Worm (Caenorhabditis elegans) whole organism, L1 larva: ENCODE measurements around the gene oac-49.

Experiments used
- C04F5.9 ChIP-seq: sonication (generic microtip); optimal IDR thresholded peaks from 2 replicates; lab custom pipeline; 2016; ENCODE audit warnings: missing genetic modification characterization, missing compliant biosample characterization
- C16A3.4 ChIP-seq: fragments of 150-350 bp; optimal IDR thresholded peaks from 2 replicates; lab custom pipeline; 2014; ENCODE audit warnings: missing biosample characterization, missing genetic modification characterization
- aha-1 ChIP-seq: fragments of 150-350 bp; optimal IDR thresholded peaks from 2 replicates; lab custom pipeline; 2014; ENCODE audit warnings: missing biosample characterization, missing genetic modification characterization
- alr-1 ChIP-seq: fragments of 200-800 bp; sonication (Bioruptor generic); optimal IDR thresholded peaks from 2 replicates; lab custom pipeline; 2018; ENCODE audit warnings: borderline replicate concordance, mild to moderate bottlenecking, missing genetic modification characterization, missing compliant biosample characterization
- blmp-1 ChIP-seq: fragments of 150-350 bp; optimal IDR thresholded peaks from 2 replicates; lab custom pipeline; 2014; ENCODE audit warnings: missing biosample characterization, missing genetic modification characterization
- ceh-88 ChIP-seq: fragments of 200-800 bp; sonication (Bioruptor generic); IDR thresholded peaks from 2 replicates; pipeline ENCODE4 v1.3.6; 2022; ENCODE audit warnings: missing genetic modification characterization, missing compliant biosample characterization
- ces-1 ChIP-seq: fragments of 150-350 bp; optimal IDR thresholded peaks from 2 replicates; lab custom pipeline; 2014; ENCODE audit warnings: missing biosample characterization, missing genetic modification reagents, missing genetic modification characterization
- dpl-1 ChIP-seq, 3 experiments: fragments of 150-350 bp in 2 of 3; sonication (generic microtip) in 1 of 3; optimal IDR thresholded peaks; 2 replicates each; lab custom pipeline; 2014 to 2017; ENCODE audit warnings: missing biosample characterization in 3 of 3, missing genetic modification characterization in 3 of 3, missing genetic modification reagents in 3 of 3
- dsc-1 ChIP-seq: sonication (generic microtip); optimal IDR thresholded peaks from 2 replicates; lab custom pipeline; 2016; ENCODE audit warnings: mild to moderate bottlenecking, missing genetic modification characterization, missing compliant biosample characterization
- egl-13 ChIP-seq: sonication (generic microtip); optimal IDR thresholded peaks from 2 replicates; lab custom pipeline; 2016; ENCODE audit warnings: missing genotype, missing genetic modification reagents, missing genetic modification characterization, missing compliant biosample characterization
- elt-2 ChIP-seq: sonication (generic microtip); optimal IDR thresholded peaks from 2 replicates; lab custom pipeline; 2016; ENCODE audit warnings: missing genetic modification characterization, mild to moderate bottlenecking, inconsistent platforms, missing compliant biosample characterization, missing genetic modification reagents
- elt-3 ChIP-seq, 6 experiments: fragments of 150-350 bp in 1 of 6; sonication (generic microtip); optimal IDR thresholded peaks; 2 replicates each; lab custom pipeline; 2017 to 2018; ENCODE audit warnings: missing biosample characterization in 6 of 6, missing genetic modification characterization in 6 of 6, inconsistent platforms in 1 of 6
- ets-5 ChIP-seq: fragments of 200-800 bp; sonication (Bioruptor generic); IDR thresholded peaks from 2 replicates; pipeline ENCODE4 v1.3.6; 2022; ENCODE audit warnings: missing genetic modification characterization, missing compliant biosample characterization
- fkh-10 ChIP-seq: sonication (generic microtip); optimal IDR thresholded peaks from 2 replicates; lab custom pipeline; 2017; ENCODE audit warnings: missing biosample characterization, missing genetic modification reagents, missing genetic modification characterization
- fos-1 ChIP-seq: fragments of 150-350 bp; optimal IDR thresholded peaks from 2 replicates; lab custom pipeline; 2014; ENCODE audit warnings: missing biosample characterization, missing genetic modification characterization
- grh-1 ChIP-seq: fragments of 200-800 bp; sonication (Bioruptor generic); IDR thresholded peaks from 2 replicates; pipeline ENCODE4 v1.3.6; 2022; ENCODE audit warnings: missing genetic modification reagents, missing genetic modification characterization, missing compliant biosample characterization
- irx-1 ChIP-seq: sonication (generic microtip); optimal IDR thresholded peaks from 2 replicates; lab custom pipeline; 2016; ENCODE audit warnings: missing genetic modification characterization, missing compliant biosample characterization
- jun-1 ChIP-seq: fragments of 150-350 bp; optimal IDR thresholded peaks from 2 replicates; lab custom pipeline; 2014; ENCODE audit warnings: missing biosample characterization, missing genetic modification reagents, missing genetic modification characterization
- lin-13 ChIP-seq: fragments of 150-350 bp; optimal IDR thresholded peaks from 2 replicates; lab custom pipeline; 2014; ENCODE audit warnings: missing biosample characterization, missing genetic modification reagents, missing genetic modification characterization
- lin-15B ChIP-seq: fragments of 150-350 bp; sonication (generic microtip); optimal IDR thresholded peaks from 3 replicates; lab custom pipeline; 2014; ENCODE audit warnings: missing biosample characterization, missing genetic modification characterization
- mef-2 ChIP-seq: fragments of 150-350 bp; optimal IDR thresholded peaks from 2 replicates; lab custom pipeline; 2014; ENCODE audit warnings: missing biosample characterization, missing genetic modification characterization
- mep-1 ChIP-seq: fragments of 150-350 bp; optimal IDR thresholded peaks from 2 replicates; lab custom pipeline; 2014; ENCODE audit warnings: missing biosample characterization, missing genetic modification characterization
- nhr-19 ChIP-seq: fragments of 200-800 bp; sonication (Bioruptor generic); conservative IDR thresholded peaks from 2 replicates; pipeline ENCODE4 v1.3.6; 2022; ENCODE audit warnings: missing genetic modification characterization, missing compliant biosample characterization
- nhr-237 ChIP-seq: fragments of 150-350 bp; optimal IDR thresholded peaks from 2 replicates; lab custom pipeline; 2014; ENCODE audit warnings: missing biosample characterization, missing genetic modification characterization
- nhr-84 ChIP-seq: sonication (generic microtip); optimal IDR thresholded peaks from 2 replicates; lab custom pipeline; 2017; ENCODE audit warnings: missing biosample characterization, missing genetic modification characterization
- nhr-90 ChIP-seq: sonication (generic microtip); optimal IDR thresholded peaks from 2 replicates; lab custom pipeline; 2016; ENCODE audit warnings: mild to moderate bottlenecking, missing genetic modification characterization, missing compliant biosample characterization; ENCODE audit not compliant: poor library complexity
- pqm-1 ChIP-seq: sonication (generic microtip); optimal IDR thresholded peaks from 3 replicates; lab custom pipeline; 2017; ENCODE audit warnings: missing biosample characterization, missing genetic modification characterization
- skn-1 ChIP-seq: fragments of 150-350 bp; optimal IDR thresholded peaks from 2 replicates; lab custom pipeline; 2014; ENCODE audit warnings: missing biosample characterization, missing genetic modification characterization
- tbx-2 ChIP-seq: sonication (generic microtip); optimal IDR thresholded peaks from 2 replicates; lab custom pipeline; 2016; ENCODE audit warnings: missing genetic modification characterization, missing compliant biosample characterization
- tlp-1 ChIP-seq: fragments of 150-350 bp; optimal IDR thresholded peaks from 2 replicates; lab custom pipeline; 2014; ENCODE audit warnings: missing biosample characterization, missing genetic modification characterization
- unc-130 ChIP-seq: fragments of 150-350 bp; optimal IDR thresholded peaks from 2 replicates; lab custom pipeline; 2017; ENCODE audit warnings: missing biosample characterization, missing genetic modification characterization, inconsistent platforms
- unc-62 ChIP-seq: fragments of 150-350 bp; optimal IDR thresholded peaks from 2 replicates; lab custom pipeline; 2014; ENCODE audit warnings: missing biosample characterization, missing genetic modification reagents, missing genetic modification characterization
- unc-86 ChIP-seq: sonication (generic microtip); optimal IDR thresholded peaks from 2 replicates; lab custom pipeline; 2016; ENCODE audit warnings: missing genetic modification characterization, missing compliant biosample characterization
- unc-98 ChIP-seq: fragments of 200-800 bp; sonication (Bioruptor generic); IDR thresholded peaks from 2 replicates; pipeline ENCODE4 v1.3.6; 2022; ENCODE audit warnings: missing genetic modification characterization, missing compliant biosample characterization
- xbp-1 ChIP-seq: sonication (generic microtip); optimal IDR thresholded peaks from 2 replicates; lab custom pipeline; 2016; ENCODE audit warnings: missing genetic modification characterization, missing compliant biosample characterization
- zag-1 ChIP-seq: fragments of 150-350 bp; optimal IDR thresholded peaks from 2 replicates; lab custom pipeline; 2014; ENCODE audit warnings: missing biosample characterization, missing genetic modification characterization
- ztf-11 ChIP-seq, 2 experiments: sonication (generic microtip); optimal IDR thresholded peaks; 2 replicates each; lab custom pipeline; 2016 to 2017; ENCODE audit warnings: missing genetic modification characterization in 2 of 2, missing biosample characterization in 1 of 2, missing compliant biosample characterization in 1 of 2

oac-49 gene

DNA sequence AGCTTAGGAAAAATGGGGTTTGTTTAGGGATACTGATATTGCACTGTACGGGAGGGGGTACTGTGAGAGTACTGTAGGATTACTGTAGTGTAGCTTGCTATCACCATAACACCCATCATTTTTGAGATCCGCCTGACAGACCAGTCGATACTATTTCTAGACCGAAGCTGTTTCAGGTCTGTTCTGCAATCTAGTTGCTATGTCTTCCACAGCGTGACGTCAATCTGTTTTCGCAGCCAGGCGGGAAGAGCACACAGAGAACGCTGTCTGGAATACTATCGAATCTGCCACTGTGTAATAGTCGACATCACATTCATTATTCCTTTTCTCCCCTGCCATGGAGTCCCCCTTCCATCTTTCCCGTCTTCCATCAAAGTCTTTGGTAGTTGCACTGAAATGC lies 34.1 kb downstream of the oac-49 start, which contains the start of gene F21D9.11:
Gene F21D9.11 (plus strand): TSS at position 301 of the 400 bp plus-strand sequence.
- no peak for TF ChIP-seq irx-1 (tag; lab: Kevin White, UChicago)
- no peak for TF ChIP-seq fos-1 (tag; lab: Kevin White, UChicago)
- TF ChIP-seq alr-1, result no peak
- TF ChIP-seq nhr-237 (tag; lab: Kevin White, UChicago), result no peak
- TF ChIP-seq unc-62 (GFP tag; lab: Kevin White, UChicago), result no peak
- TF ChIP-seq nhr-19 (GFP tag; lab: Robert Waterston, UW), result no peak
- no peak for TF ChIP-seq C16A3.4 (tag; lab: Kevin White, UChicago)
- TF ChIP-seq egl-13, result no peak
- TF ChIP-seq mef-2 (tag; lab: Kevin White, UChicago), result no peak

DNA sequence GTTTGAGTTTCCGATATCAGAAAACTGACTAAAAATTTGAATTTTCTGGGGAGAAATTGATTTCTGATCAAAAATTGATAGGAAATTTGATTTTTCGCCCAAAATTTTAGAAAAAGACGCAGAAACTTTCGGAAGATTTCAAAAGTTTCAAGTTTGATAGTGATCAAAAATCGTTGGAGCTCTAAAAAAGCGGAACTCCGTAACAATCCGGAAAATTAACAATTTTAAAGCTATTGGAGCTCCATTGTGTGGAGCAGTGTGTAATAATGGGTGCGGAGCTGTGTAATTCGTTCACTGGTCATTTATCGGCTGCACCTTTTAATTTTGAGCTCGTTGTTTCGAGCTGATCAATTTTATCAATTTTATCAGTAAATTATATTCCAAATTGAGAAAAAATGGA lies 35.7 kb downstream of the oac-49 start, which contains the start of gene F21D9.4:
Gene F21D9.4 (plus strand): TSS at position 301 of the 400 bp plus-strand sequence.
- TF ChIP-seq nhr-90 (tag; lab: Kevin White, UChicago) (no peak), ets-5 (GFP tag; lab: Robert Waterston, UW) (no peak), nhr-84 (tag; lab: Kevin White, UChicago) (no peak), skn-1 (tag; lab: Kevin White, UChicago) (no peak), ztf-11 (tag; optimal IDR thresholded peaks at IDR 0.05; lab: Kevin White, UChicago) (no peak), unc-86 (no peak), tbx-2 (tag; lab: Kevin White, UChicago) (no peak), C04F5.9 (tag; lab: Kevin White, UChicago) (no peak), lin-13 (GFP tag; lab: Kevin White, UChicago) (no peak), dsc-1 (tag; lab: Kevin White, UChicago) (no peak), blmp-1 (no peak)

DNA sequence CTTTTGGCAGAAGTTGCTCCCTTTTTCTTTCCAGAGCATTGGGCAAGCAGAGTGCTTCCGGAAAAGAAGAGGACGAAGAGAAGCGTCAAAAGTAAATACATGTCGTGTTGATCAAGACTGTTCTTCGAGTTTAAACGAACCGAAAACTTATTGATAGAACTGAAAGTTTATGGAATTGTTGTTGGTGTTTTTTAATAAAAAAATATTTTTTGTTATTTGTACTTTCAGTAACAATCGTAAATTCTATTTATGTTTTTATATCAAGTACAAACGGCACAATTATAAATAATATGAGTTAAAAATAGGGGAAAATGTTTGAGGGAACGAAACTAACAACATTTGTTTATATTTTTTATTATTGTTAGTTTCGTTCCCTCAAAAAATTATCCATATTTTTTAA lies 39.9 kb downstream of the oac-49 start, which contains the start of gene F21D9.3:
Gene F21D9.3 (minus strand): TSS at position 101 of the 400 bp plus-strand sequence.
- no peak for TF ChIP-seq fkh-10 (GFP tag; lab: Kevin White, UChicago)
- TF ChIP-seq tlp-1, result no peak
- TF ChIP-seq lin-15B (tag; lab: Kevin White, UChicago), result no peak
- no peak for TF ChIP-seq grh-1 (GFP tag; lab: Robert Waterston, UW)
- TF ChIP-seq lin-13 (GFP tag; lab: Kevin White, UChicago), result no peak
- no peak for TF ChIP-seq ces-1 (GFP tag; lab: Kevin White, UChicago)
- TF ChIP-seq elt-3 (tag; optimal IDR thresholded peaks at IDR 0.05; lab: Kevin White, UChicago), result no peak

ce11 chrV:19259403-19259802 lies 41.6 kb downstream of the oac-49 start:
- TF ChIP-seq irx-1 (tag; lab: Kevin White, UChicago) (no peak), mep-1 (no peak), tbx-2 (tag; lab: Kevin White, UChicago) (no peak), ztf-11 (tag; optimal IDR thresholded peaks at IDR 0.05; lab: Kevin White, UChicago) (no peak), zag-1 (tag; lab: Kevin White, UChicago) (no peak), elt-2 (tag; lab: Kevin White, UChicago) (no peak), pqm-1 (tag; lab: Kevin White, UChicago) (no peak), ceh-88 (GFP tag; lab: Robert Waterston, UW) (no peak)

ce11 chrV:19260686-19261085 lies 42.9 kb downstream of the oac-49 start:
- TF ChIP-seq grh-1 (GFP tag; lab: Robert Waterston, UW) (no peak), lin-13 (GFP tag; lab: Kevin White, UChicago) (no peak), skn-1 (tag; lab: Kevin White, UChicago) (no peak), lin-15B (tag; lab: Kevin White, UChicago) (no peak), unc-98 (no peak), xbp-1 (no peak), jun-1 (tag; lab: Kevin White, UChicago) (no peak), C04F5.9 (tag; lab: Kevin White, UChicago) (no peak), unc-130 (tag; lab: Kevin White, UChicago) (no peak), dpl-1 (GFP tag; optimal IDR thresholded peaks at IDR 0.05; lab: Kevin White, UChicago) (no peak), aha-1 (tag; lab: Kevin White, UChicago) (no peak), elt-3 (tag; optimal IDR thresholded peaks at IDR 0.05; lab: Kevin White, UChicago) (no peak), ceh-88 (GFP tag; lab: Robert Waterston, UW) (no peak)
